Fruit fly (Drosophila melanogaster) whole organism, embryonic: ENCODE results near the gene ssp3.

Experiments
- ATbp ChIP-seq: fragments of 200-800 bp; sonication (Bioruptor generic); optimal IDR thresholded peaks from 2 replicates; lab custom pipeline; 2017; ENCODE audit warnings: missing biosample characterization, mild to moderate bottlenecking, missing genetic modification characterization, missing genetic modification reagents
- CG10959 ChIP-seq: fragments of 200-800 bp; sonication (Bioruptor generic); IDR thresholded peaks from 2 replicates; pipeline ENCODE4 v1.3.6; 2022; ENCODE audit warnings: missing biosample characterization, missing genetic modification characterization
- CG11085 ChIP-seq: fragments of 200-800 bp; sonication (Bioruptor generic); IDR thresholded peaks from 2 replicates; pipeline ENCODE4 v1.3.6; 2022; ENCODE audit warnings: missing biosample characterization, missing genetic modification characterization
- CG13296 ChIP-seq: fragments of 200-800 bp; sonication (Bioruptor generic); optimal IDR thresholded peaks from 3 replicates; lab custom pipeline; 2018; ENCODE audit warnings: missing biosample characterization, mild to moderate bottlenecking, missing genetic modification characterization
- CG14710 ChIP-seq: fragments of 200-800 bp; sonication (Bioruptor generic); optimal IDR thresholded peaks from 3 replicates; lab custom pipeline; 2019; ENCODE audit warnings: missing biosample characterization, mild to moderate bottlenecking, missing genetic modification characterization, moderate library complexity
- CG17612 ChIP-seq: fragments of 200-800 bp; sonication (Bioruptor generic); IDR thresholded peaks from 2 replicates; pipeline ENCODE4 v1.3.6; 2022; ENCODE audit warnings: missing biosample characterization, missing genetic modification characterization
- CG17829 ChIP-seq: fragments of 200-800 bp; optimal IDR thresholded peaks from 2 replicates; lab custom pipeline; 2019; ENCODE audit warnings: missing biosample characterization, mild to moderate bottlenecking, missing genetic modification characterization, moderate library complexity
- CG18764 ChIP-seq: fragments of 200-800 bp; sonication (Bioruptor generic); optimal IDR thresholded peaks from 3 replicates; lab custom pipeline; 2016; ENCODE audit warnings: missing biosample characterization, missing genetic modification characterization
- CG2129 ChIP-seq: fragments of 200-800 bp; sonication (Bioruptor generic); IDR thresholded peaks from 2 replicates; pipeline ENCODE4 v1.3.6; 2022; ENCODE audit warnings: missing biosample characterization, missing genetic modification characterization; ENCODE audit not compliant: partially characterized antibody
- CG2199 ChIP-seq: fragments of 200-800 bp; sonication (Bioruptor generic); IDR thresholded peaks from 3 replicates; pipeline ENCODE4 v1.3.6; 2022; ENCODE audit warnings: missing biosample characterization, missing genetic modification characterization
- CG42726 ChIP-seq: fragments of 200-800 bp; sonication (Bioruptor generic); IDR thresholded peaks from 2 replicates; pipeline ENCODE4 v1.3.6; 2022; ENCODE audit warnings: missing biosample characterization, missing genetic modification characterization; ENCODE audit not compliant: partially characterized antibody
- CG6175 ChIP-seq: fragments of 200-800 bp; sonication (Bioruptor generic); IDR thresholded peaks from 3 replicates; pipeline ENCODE4 v1.3.6; 2022; ENCODE audit warnings: missing biosample characterization, missing genetic modification characterization
- CG6791 ChIP-seq: fragments of 200-800 bp; sonication (Bioruptor generic); IDR thresholded peaks from 3 replicates; pipeline ENCODE4 v1.3.6; 2022; ENCODE audit warnings: missing biosample characterization, missing genetic modification characterization; ENCODE audit not compliant: partially characterized antibody
- CG8765 ChIP-seq: fragments of 200-800 bp; sonication (Bioruptor generic); IDR thresholded peaks from 2 replicates; pipeline ENCODE4 v1.3.6; 2022; ENCODE audit warnings: missing biosample characterization, missing genetic modification characterization
- CG9727 ChIP-seq: fragments of 200-800 bp; sonication (Bioruptor generic); optimal IDR thresholded peaks from 3 replicates; lab custom pipeline; 2017; ENCODE audit warnings: missing biosample characterization, mild to moderate bottlenecking, missing genetic modification characterization
- CG9932 ChIP-seq: fragments of 200-800 bp; sonication (Bioruptor generic); IDR thresholded peaks from 2 replicates; pipeline ENCODE4 v1.3.6; 2022; ENCODE audit warnings: missing biosample characterization, missing genetic modification characterization
- D19B ChIP-seq: fragments of 200-800 bp; sonication (Bioruptor generic); optimal IDR thresholded peaks from 2 replicates; lab custom pipeline; 2017; ENCODE audit warnings: missing biosample characterization, mild to moderate bottlenecking, missing genetic modification characterization
- Drgx ChIP-seq: fragments of 200-800 bp; sonication (Bioruptor generic); IDR thresholded peaks from 2 replicates; pipeline ENCODE4 v1.3.6; 2022; ENCODE audit warnings: missing biosample characterization, missing genetic modification characterization
- E2f1 ChIP-seq: fragments of 200-800 bp; sonication (Bioruptor generic); IDR thresholded peaks from 2 replicates; pipeline ENCODE4 v1.3.6; 2022; ENCODE audit warnings: missing biosample characterization, missing genetic modification characterization
- Ets97D ChIP-seq: fragments of 200-800 bp; sonication (Bioruptor generic); optimal IDR thresholded peaks from 3 replicates; lab custom pipeline; 2016; ENCODE audit warnings: missing biosample characterization, missing genetic modification characterization
- Fer1 ChIP-seq: fragments of 200-800 bp; sonication (Bioruptor generic); optimal IDR thresholded peaks from 2 replicates; lab custom pipeline; 2017; ENCODE audit warnings: missing biosample characterization, mild to moderate bottlenecking, missing genetic modification characterization
- Fer3 ChIP-seq: fragments of 200-800 bp; sonication (Bioruptor generic); optimal IDR thresholded peaks from 2 replicates; lab custom pipeline; 2018; ENCODE audit warnings: missing biosample characterization, mild to moderate bottlenecking, missing genetic modification characterization, moderate library complexity
- GATAe ChIP-seq: fragments of 200-800 bp; sonication (Bioruptor generic); conservative IDR thresholded peaks from 2 replicates; pipeline ENCODE4 v1.3.6; 2022; ENCODE audit warnings: missing biosample characterization, missing genetic modification characterization
- HmgD ChIP-seq: fragments of 200-800 bp; sonication (Bioruptor generic); optimal IDR thresholded peaks from 3 replicates; lab custom pipeline; 2016; ENCODE audit warnings: missing biosample characterization, missing genetic modification characterization
- Lpt ChIP-seq: fragments of >200 bp; optimal IDR thresholded peaks from 2 replicates; lab custom pipeline; 2018; ENCODE audit warnings: missing biosample characterization, missing genetic modification characterization
- MTF-1 ChIP-seq: fragments of 200-800 bp; sonication (Bioruptor generic); optimal IDR thresholded peaks from 2 replicates; lab custom pipeline; 2018; ENCODE audit warnings: missing biosample characterization, mild to moderate bottlenecking, missing genetic modification characterization, borderline replicate concordance
- Nf-YA ChIP-seq: fragments of 200-800 bp; sonication (Bioruptor generic); IDR thresholded peaks from 2 replicates; pipeline ENCODE4 v1.3.6; 2022; ENCODE audit warnings: missing biosample characterization, missing genetic modification characterization
- PHDP ChIP-seq: fragments of 200-800 bp; sonication (Bioruptor generic); optimal IDR thresholded peaks from 3 replicates; lab custom pipeline; 2018; ENCODE audit warnings: missing biosample characterization, mild to moderate bottlenecking, missing genetic modification characterization, moderate library complexity
- Six4 ChIP-seq: fragments of 200-800 bp; sonication (Bioruptor generic); optimal IDR thresholded peaks from 2 replicates; lab custom pipeline; 2016; ENCODE audit warnings: missing biosample characterization, missing genetic modification characterization
- Sox100B ChIP-seq: fragments of 200-800 bp; sonication (Bioruptor generic); optimal IDR thresholded peaks from 3 replicates; lab custom pipeline; 2018; ENCODE audit warnings: missing biosample characterization, mild to moderate bottlenecking, missing genetic modification characterization
- chinmo ChIP-seq: fragments of 200-800 bp; sonication (Bioruptor generic); IDR thresholded peaks from 4 replicates; pipeline ENCODE4 v1.3.6; 2022; ENCODE audit warnings: missing biosample characterization, missing genetic modification characterization; ENCODE audit not compliant: partially characterized antibody
- emc ChIP-seq: fragments of 200-800 bp; sonication (Bioruptor generic); optimal IDR thresholded peaks from 2 replicates; lab custom pipeline; 2016; ENCODE audit warnings: missing biosample characterization, missing genetic modification characterization
- hb ChIP-seq: fragments of 200-800 bp; sonication (Bioruptor generic); IDR thresholded peaks from 3 replicates; pipeline ENCODE4 v1.3.6; 2022; ENCODE audit warnings: missing biosample characterization, missing genetic modification characterization; ENCODE audit not compliant: partially characterized antibody
- ind ChIP-seq: fragments of 200-800 bp; sonication (Bioruptor generic); optimal IDR thresholded peaks from 3 replicates; lab custom pipeline; 2016; ENCODE audit warnings: missing biosample characterization, missing genetic modification characterization
- lilli ChIP-seq: fragments of 200-800 bp; sonication (Bioruptor generic); optimal IDR thresholded peaks from 3 replicates; lab custom pipeline; 2016; ENCODE audit warnings: missing biosample characterization, missing genetic modification characterization
- lmd ChIP-seq: fragments of 200-800 bp; sonication (Bioruptor generic); IDR thresholded peaks from 2 replicates; pipeline ENCODE4 v1.3.6; 2022; ENCODE audit warnings: missing biosample characterization, missing genetic modification characterization
- luna ChIP-seq: fragments of 200-800 bp; sonication (Bioruptor generic); optimal IDR thresholded peaks from 2 replicates; lab custom pipeline; 2016; ENCODE audit warnings: missing biosample characterization, missing genetic modification characterization
- nerfin-1 ChIP-seq: fragments of 200-800 bp; sonication (Bioruptor generic); optimal IDR thresholded peaks from 3 replicates; lab custom pipeline; 2019; ENCODE audit warnings: missing biosample characterization, mild to moderate bottlenecking, missing genetic modification characterization, moderate library complexity
- otp ChIP-seq: fragments of 200-800 bp; sonication (Bioruptor generic); IDR thresholded peaks from 3 replicates; pipeline ENCODE4, ENCODE4 v1.3.6; 2022; ENCODE audit warnings: missing biosample characterization, missing genetic modification characterization
- p53 ChIP-seq: fragments of 200-800 bp; sonication (Bioruptor generic); optimal IDR thresholded peaks from 2 replicates; lab custom pipeline; 2016; ENCODE audit warnings: missing biosample characterization, missing genetic modification characterization
- pan ChIP-seq, 4 experiments: fragments of >200 bp in 3 of 4; fragments of 200-800 bp in 1 of 4; sonication (Bioruptor generic) in 1 of 4; optimal IDR thresholded peaks in 3 of 4; IDR thresholded peaks in 1 of 4; 2 replicates each; pipeline versions ENCODE4 v1.3.6 to Lab custom; 2017 to 2022; ENCODE audit warnings: missing biosample characterization in 2 of 4, missing genetic modification characterization in 2 of 4, mixed read lengths in 1 of 4
- peb ChIP-seq: fragments of 200-800 bp; sonication (Bioruptor generic); IDR thresholded peaks from 2 replicates; pipeline ENCODE4 v1.3.6; 2022; ENCODE audit warnings: missing biosample characterization, missing genetic modification characterization
- pho ChIP-seq: fragments of 200-800 bp; sonication (Bioruptor generic); optimal IDR thresholded peaks from 2 replicates; lab custom pipeline; 2016; ENCODE audit warnings: missing biosample characterization, missing genetic modification characterization
- pros ChIP-seq: fragments of 200-800 bp; sonication (Bioruptor generic); optimal IDR thresholded peaks from 3 replicates; lab custom pipeline; 2019; ENCODE audit warnings: missing biosample characterization, mild to moderate bottlenecking, missing genetic modification characterization, moderate library complexity
- sd ChIP-seq: fragments of 200-800 bp; sonication (Bioruptor generic); optimal IDR thresholded peaks from 3 replicates; lab custom pipeline; 2018; ENCODE audit warnings: missing biosample characterization, mild to moderate bottlenecking, missing genetic modification characterization, moderate library complexity
- sna ChIP-seq: fragments of 200-800 bp; sonication (Bioruptor generic); IDR thresholded peaks from 2 replicates; pipeline ENCODE4 v1.3.6; 2022; ENCODE audit warnings: missing biosample characterization, missing genetic modification characterization; ENCODE audit not compliant: partially characterized antibody
- ssp ChIP-seq: fragments of 200-800 bp; sonication (Bioruptor generic); IDR thresholded peaks from 2 replicates; pipeline ENCODE4 v1.3.6; 2022; ENCODE audit warnings: missing biosample characterization, missing genetic modification characterization
- stc ChIP-seq: fragments of 200-800 bp; sonication (Bioruptor generic); IDR thresholded peaks from 2 replicates; pipeline ENCODE4 v1.3.6; 2022; ENCODE audit warnings: missing biosample characterization, missing genetic modification characterization
- tap ChIP-seq: fragments of 200-800 bp; optimal IDR thresholded peaks from 3 replicates; lab custom pipeline; 2019; ENCODE audit warnings: missing biosample characterization, mild to moderate bottlenecking, missing genetic modification characterization, moderate library complexity
- tio ChIP-seq: fragments of 200-800 bp; sonication (Bioruptor generic); optimal IDR thresholded peaks from 2 replicates; lab custom pipeline; 2017; ENCODE audit warnings: missing biosample characterization, missing genetic modification characterization, inconsistent platforms
- ttk ChIP-seq: fragments of 200-800 bp; sonication (Bioruptor generic); IDR thresholded peaks from 2 replicates; pipeline ENCODE4 v2.1.2; 2022; ENCODE audit warnings: missing biosample characterization, missing genetic modification characterization
- yki ChIP-seq: fragments of >200 bp; optimal IDR thresholded peaks from 3 replicates; lab custom pipeline; 2018

ssp3 gene

DNA sequence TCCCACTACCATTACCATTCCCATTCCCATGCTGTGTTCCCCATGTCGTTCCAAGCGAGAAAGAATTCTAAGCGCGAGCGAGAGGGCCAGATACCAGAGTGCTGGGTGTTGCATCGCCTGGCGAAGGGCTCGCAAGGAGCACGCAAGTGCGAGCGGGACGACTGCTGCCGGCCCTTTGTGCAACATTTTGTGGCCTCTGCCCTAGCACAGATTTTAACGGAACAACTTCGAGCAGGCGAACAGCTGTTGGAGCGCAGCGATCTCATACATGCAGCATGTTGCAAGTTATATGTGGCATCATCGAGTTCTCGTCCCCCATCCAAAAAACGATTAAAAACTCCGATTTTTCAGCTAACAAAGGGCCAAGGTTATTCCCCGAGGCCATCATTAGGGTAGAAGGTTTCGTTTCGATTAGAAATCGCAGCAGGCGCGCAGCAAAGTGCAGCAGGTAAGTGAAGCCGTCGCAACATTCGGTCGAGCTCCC, 3.8 kb upstream of the ssp3 start (continued):
- TF ChIP-seq CG2199 (GFP tag; lab: Robert Waterston, UW): peak; percentile 84; the same call in 1 of the 3 replicates
- no peak for TF ChIP-seq hb (GFP tag; lab: Robert Waterston, UW)
- no peak for TF ChIP-seq yki
- TF ChIP-seq lmd (GFP tag; lab: Robert Waterston, UW): no peak
- no peak for TF ChIP-seq luna (GFP tag; lab: Kevin White, UChicago)
- TF ChIP-seq chinmo: no peak
- no peak for TF ChIP-seq E2f1 (GFP tag; lab: Robert Waterston, UW)
- TF ChIP-seq D19B (GFP tag; lab: Kevin White, UChicago): no peak
- no peak for TF ChIP-seq CG8765 (GFP tag; lab: Robert Waterston, UW)
- TF ChIP-seq GATAe: no peak
- TF ChIP-seq tio: no peak
- TF ChIP-seq pan (optimal IDR thresholded peaks at IDR 0.05; lab: Kevin White, UChicago): no peak
- TF ChIP-seq pan (GFP tag; optimal IDR thresholded peaks at IDR 0.05 in 1 of 2, IDR thresholded peaks at IDR 0.05 in 1 of 2): no peak
- peak; percentile 27 for TF ChIP-seq sd
- TF ChIP-seq pros: peak; percentile 84
- TF ChIP-seq CG11085 (GFP tag; lab: Robert Waterston, UW): no peak
- TF ChIP-seq MTF-1: no peak
- TF ChIP-seq Drgx: no peak
- peak; percentile 64 for TF ChIP-seq sna (GFP tag; lab: Robert Waterston, UW)
- TF ChIP-seq ind: no peak
- no peak for TF ChIP-seq lilli (GFP tag; lab: Kevin White, UChicago)
- TF ChIP-seq CG2129 (GFP tag; lab: Robert Waterston, UW): no peak
- no peak for TF ChIP-seq Ets97D
- TF ChIP-seq CG6791 (GFP tag; lab: Robert Waterston, UW): peak; percentile 73
- no peak for TF ChIP-seq pho (GFP tag; lab: Kevin White, UChicago)
- no peak for TF ChIP-seq peb
- no peak for TF ChIP-seq p53 (GFP tag; lab: Kevin White, UChicago)
- TF ChIP-seq ATbp (GFP tag; lab: Kevin White, UChicago): no peak
- no peak for TF ChIP-seq tap (tag; lab: Kevin White, UChicago)
- no peak for TF ChIP-seq CG9727 (GFP tag; lab: Kevin White, UChicago)
- no peak for TF ChIP-seq CG42726
- no peak for TF ChIP-seq HmgD (GFP tag; lab: Kevin White, UChicago)
- no peak for TF ChIP-seq Lpt (GFP tag; lab: Kevin White, UChicago)
- TF ChIP-seq nerfin-1 (tag; lab: Kevin White, UChicago): peak; percentile 78
- TF ChIP-seq otp (GFP tag; lab: Robert Waterston, UW): no peak
- no peak for TF ChIP-seq Sox100B (GFP tag; lab: Kevin White, UChicago)
- no peak for TF ChIP-seq Nf-YA (GFP tag; lab: Robert Waterston, UW)
- TF ChIP-seq CG10959 (GFP tag; lab: Robert Waterston, UW): no peak
- no peak for TF ChIP-seq Fer1
- TF ChIP-seq ttk (GFP tag; lab: Robert Waterston, UW): no peak
- no peak for TF ChIP-seq CG18764 (GFP tag; lab: Kevin White, UChicago)
- TF ChIP-seq CG13296: no peak
- TF ChIP-seq Fer3 (tag; lab: Kevin White, UChicago): no peak
- TF ChIP-seq CG14710 (tag; lab: Kevin White, UChicago): no peak
- TF ChIP-seq CG17612 (GFP tag; lab: Robert Waterston, UW): no peak
- no peak for TF ChIP-seq PHDP (tag; lab: Kevin White, UChicago)
- no peak for TF ChIP-seq emc (GFP tag; lab: Kevin White, UChicago)
- TF ChIP-seq Six4 (GFP tag; lab: Kevin White, UChicago): no peak
- TF ChIP-seq ssp: no peak
- TF ChIP-seq CG9932 (GFP tag; lab: Robert Waterston, UW): no peak
- peak; percentile 88 for TF ChIP-seq CG6175 (GFP tag; lab: Robert Waterston, UW)
- TF ChIP-seq stc (GFP tag; lab: Robert Waterston, UW): no peak
- no peak for TF ChIP-seq CG17829 (tag; lab: Kevin White, UChicago)
